Worm (Caenorhabditis elegans): Measurements from ENCODE around the gene ZK418.7.
A peak's percentile ranks its signal among the peaks of the same experiment; 100 is the strongest.

ce11 chrIII:7068520-7069113 is 12.0 kb downstream of the ZK418.7 start, which contains the start of the genes ubc-18 and R01H2.8:
- TF ChIP-seq tbx-2 (tag; optimal IDR thresholded peaks at IDR 0.05) (no peak), nhr-232 (tag; optimal IDR thresholded peaks at IDR 0.05) (no peak), nfya-1 (tag; optimal IDR thresholded peaks at IDR 0.05) (peak; percentile 38), hlh-30 (tag; optimal IDR thresholded peaks at IDR 0.05; ENCODE audit: insufficient read depth) (no peak), hlh-13 (GFP tag; optimal IDR thresholded peaks at IDR 0.05) (no peak)

Measured in whole organism, late embryonic.